Fruit fly (Drosophila melanogaster): ENCODE data around the gene CG15239.
A peak's percentile ranks its signal among the peaks of the same experiment; 100 is the strongest.

Gene CG15239

DNA sequence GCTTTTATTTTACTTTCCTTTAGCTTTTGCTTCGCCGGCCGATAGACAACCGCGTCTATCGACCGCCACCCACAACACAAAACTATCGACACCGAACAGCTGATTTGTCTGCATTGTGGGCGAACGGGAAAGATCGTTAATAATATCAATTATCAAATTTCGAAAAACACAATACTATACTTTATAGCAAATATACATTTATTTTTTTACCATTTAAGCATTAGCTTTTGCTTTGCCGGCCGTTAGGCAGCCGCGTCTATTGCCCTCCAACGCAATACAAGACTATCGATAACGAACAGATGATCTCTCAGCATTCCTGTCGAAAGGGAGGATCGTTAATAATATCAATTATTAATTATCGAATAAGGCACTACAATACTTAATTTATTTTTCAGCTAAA is 52.2 kb downstream of the CG15239 start, which contains the start of the genes CG2938 and Glos:
Gene CG2938 (minus strand): TSS at position 296 of the 400 bp plus-strand sequence.
Gene Glos (plus strand): TSS at position 344 of the 400 bp plus-strand sequence.
- TF ChIP-seq dan (GFP tag; IDR thresholded peaks at IDR 0.05), result no peak
- TF ChIP-seq CG14014 (GFP tag; IDR thresholded peaks at IDR 0.05), result no peak
- TF ChIP-seq gsb-n (tag; optimal IDR thresholded peaks at IDR 0.05), result no peak
- peak; percentile 30; the same call in 1 of the 2 replicates for TF ChIP-seq E2f2 (GFP tag; IDR thresholded peaks at IDR 0.05)
- no peak for TF ChIP-seq vfl (GFP tag; optimal IDR thresholded peaks at IDR 0.05)
- TF ChIP-seq vvl (GFP tag; IDR thresholded peaks at IDR 0.05), result no peak
- no peak for TF ChIP-seq CG4424 (GFP tag; optimal IDR thresholded peaks at IDR 0.05)
- no peak for TF ChIP-seq z (GFP tag; IDR thresholded peaks at IDR 0.05)
- no peak for TF ChIP-seq Lim3 (GFP tag; IDR thresholded peaks at IDR 0.05)
- TF ChIP-seq unc-4 (GFP tag; IDR thresholded peaks at IDR 0.05; ENCODE audit: partially characterized antibody), result peak; percentile 79
- TF ChIP-seq abd-A (tag; optimal IDR thresholded peaks at IDR 0.05), result no peak
- no peak for TF ChIP-seq CG13123 (GFP tag; optimal IDR thresholded peaks at IDR 0.05)
- no peak for TF ChIP-seq Hmx (GFP tag; optimal IDR thresholded peaks at IDR 0.05)
- TF ChIP-seq Spps (tag; optimal IDR thresholded peaks at IDR 0.05), result no peak
- no peak for TF ChIP-seq CG4617 (GFP tag; optimal IDR thresholded peaks at IDR 0.05; ENCODE audit: borderline replicate concordance)
- TF ChIP-seq row (GFP tag; IDR thresholded peaks at IDR 0.05), result 0 out of 3 replicates have a peak, but pooled peaks have one; percentile 32
- TF ChIP-seq CG8924 (tag; optimal IDR thresholded peaks at IDR 0.05), result no peak
- TF ChIP-seq ATbp (GFP tag; optimal IDR thresholded peaks at IDR 0.05), result no peak
- TF ChIP-seq Atf3 (GFP tag; optimal IDR thresholded peaks at IDR 0.05), result no peak
- TF ChIP-seq ap (GFP tag; IDR thresholded peaks at IDR 0.05), result no peak
- TF ChIP-seq Ada2b (GFP tag; IDR thresholded peaks at IDR 0.05), result no peak
- TF ChIP-seq CG13287 (GFP tag; IDR thresholded peaks at IDR 0.05; ENCODE audit: partially characterized antibody), result peak; percentile 84
- no peak for TF ChIP-seq dysf (GFP tag; IDR thresholded peaks at IDR 0.05)
- TF ChIP-seq da (GFP tag; optimal IDR thresholded peaks at IDR 0.05), result no peak
- TF ChIP-seq CG18011 (GFP tag; optimal IDR thresholded peaks at IDR 0.05), result no peak
- no peak for TF ChIP-seq CG17802 (tag; optimal IDR thresholded peaks at IDR 0.05)
- TF ChIP-seq Hmr (GFP tag; optimal IDR thresholded peaks at IDR 0.05), result no peak
- peak; percentile 13 for TF ChIP-seq CG3995 (GFP tag; optimal IDR thresholded peaks at IDR 0.05)
- no peak for TF ChIP-seq CG16779 (GFP tag; IDR thresholded peaks at IDR 0.05)
- no peak for TF ChIP-seq her (GFP tag; optimal IDR thresholded peaks at IDR 0.05)
- no peak for TF ChIP-seq CG3847 (GFP tag; IDR thresholded peaks at IDR 0.05)
- no peak for TF ChIP-seq repo (GFP tag; optimal IDR thresholded peaks at IDR 0.05)
- no peak for TF ChIP-seq CG7271 (tag; optimal IDR thresholded peaks at IDR 0.05)
- no peak for TF ChIP-seq az2 (GFP tag; optimal IDR thresholded peaks at IDR 0.05)
- no peak for TF ChIP-seq al (GFP tag; IDR thresholded peaks at IDR 0.05)
- no peak for TF ChIP-seq aop (GFP tag; IDR thresholded peaks at IDR 0.05)
- TF ChIP-seq CG11093 (GFP tag; IDR thresholded peaks at IDR 0.05), result no peak
- no peak for TF ChIP-seq gcm (GFP tag; optimal IDR thresholded peaks at IDR 0.05)
- no peak for TF ChIP-seq CG15269 (tag; optimal IDR thresholded peaks at IDR 0.05)
- TF ChIP-seq CG11560 (tag; IDR thresholded peaks at IDR 0.05), result peak; percentile 59; the same call in 1 of the 3 replicates
- TF ChIP-seq btn (GFP tag; optimal IDR thresholded peaks at IDR 0.05), result no peak
- TF ChIP-seq pum (GFP tag; optimal IDR thresholded peaks at IDR 0.05), result no peak
- TF ChIP-seq CG17186 (GFP tag; optimal IDR thresholded peaks at IDR 0.05), result peak; percentile 18
- TF ChIP-seq CG42726 (GFP tag; IDR thresholded peaks at IDR 0.05; ENCODE audit: partially characterized antibody), result no peak
- TF ChIP-seq phol (tag; optimal IDR thresholded peaks at IDR 0.05), result no peak
- TF ChIP-seq Atf-2 (GFP tag; optimal IDR thresholded peaks at IDR 0.05), result no peak
- TF ChIP-seq CG18476 (GFP tag; optimal IDR thresholded peaks at IDR 0.05), result no peak
- no peak for TF ChIP-seq TFAM (GFP tag; optimal IDR thresholded peaks at IDR 0.05)
- no peak for TF ChIP-seq CG3407 (GFP tag; optimal IDR thresholded peaks at IDR 0.05)
- no peak for TF ChIP-seq tap (tag; optimal IDR thresholded peaks at IDR 0.05)
- no peak for TF ChIP-seq Dad (GFP tag; optimal IDR thresholded peaks at IDR 0.05)
- no peak for TF ChIP-seq tgo (GFP tag; IDR thresholded peaks at IDR 0.05)
- no peak for TF ChIP-seq CG31441 (GFP tag; IDR thresholded peaks at IDR 0.05)
